Worm (Caenorhabditis elegans): ENCODE results near the gene C08G5.7.

DNA sequence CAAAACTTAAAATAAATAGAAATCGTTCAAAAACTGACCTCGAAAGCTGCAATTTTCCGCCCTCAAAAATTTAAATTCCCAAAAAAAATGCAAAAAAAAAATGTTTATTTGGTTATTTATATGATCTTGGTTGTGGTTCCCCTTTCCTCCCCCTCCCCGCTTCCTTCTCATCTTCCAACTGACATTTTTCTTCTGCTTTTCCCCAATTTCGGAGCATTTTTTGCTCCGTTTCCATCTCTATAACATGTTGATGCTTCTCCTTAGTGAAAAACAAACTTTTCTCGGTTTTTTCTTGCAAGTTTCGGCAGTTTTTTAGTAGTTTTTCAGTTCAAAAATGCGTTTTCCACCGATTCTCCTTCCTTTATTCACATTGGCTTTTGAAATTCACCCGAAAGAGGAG lies 9.9 kb upstream of the C08G5.7 start, which contains the start of gene Y39F10A.1:
- TF ChIP-seq ceh-39 (tag; optimal IDR thresholded peaks at IDR 0.05) (no peak), mep-1 (tag; optimal IDR thresholded peaks at IDR 0.05) (no peak), hlh-1 (tag; optimal IDR thresholded peaks at IDR 0.05) (no peak), bed-3 (GFP tag; optimal IDR thresholded peaks at IDR 0.05) (no peak), nhr-2 (tag; optimal IDR thresholded peaks at IDR 0.05) (no peak)
